Fruit fly (Drosophila melanogaster) whole organism, embryonic: Measurements from ENCODE around the gene Snx21.

Experiments used
- Adf1 ChIP-seq: fragments of 200-800 bp; sonication (Bioruptor generic); IDR thresholded peaks from 2 replicates; pipeline ENCODE4 v1.3.6; 2022; ENCODE audit warnings: missing biosample characterization, missing genetic modification characterization
- Aef1 ChIP-seq: fragments of 200-800 bp; sonication (Bioruptor generic); IDR thresholded peaks from 3 replicates; pipeline ENCODE4 v1.3.6; 2022; ENCODE audit warnings: missing biosample characterization, missing genetic modification characterization
- Atf6 ChIP-seq: fragments of 200-800 bp; sonication (Bioruptor generic); IDR thresholded peaks from 2 replicates; pipeline ENCODE4 v1.3.6; 2022; ENCODE audit warnings: missing biosample characterization, missing genetic modification characterization
- Blimp-1 ChIP-seq: fragments of 200-800 bp; sonication (Bioruptor generic); optimal IDR thresholded peaks from 3 replicates; lab custom pipeline; 2018; ENCODE audit warnings: missing biosample characterization, missing genetic modification characterization, mild to moderate bottlenecking, moderate library complexity, missing genetic modification reagents
- CG10979 ChIP-seq: fragments of 200-800 bp; sonication (Bioruptor generic); optimal IDR thresholded peaks from 2 replicates; lab custom pipeline; 2018; ENCODE audit warnings: missing biosample characterization, mild to moderate bottlenecking, missing genetic modification characterization, moderate library complexity
- CG11504 ChIP-seq: fragments of 200-800 bp; sonication (Bioruptor generic); optimal IDR thresholded peaks from 3 replicates; lab custom pipeline; 2019; ENCODE audit warnings: missing biosample characterization, mild to moderate bottlenecking, missing genetic modification characterization, moderate library complexity
- CG13287 ChIP-seq: fragments of 200-800 bp; sonication (Bioruptor generic); IDR thresholded peaks from 2 replicates; pipeline ENCODE4 v1.3.6; 2022; ENCODE audit warnings: missing biosample characterization, missing genetic modification characterization; ENCODE audit not compliant: partially characterized antibody
- CG17359 ChIP-seq: fragments of 200-800 bp; sonication (Bioruptor generic); optimal IDR thresholded peaks from 3 replicates; lab custom pipeline; 2018; ENCODE audit warnings: missing biosample characterization, mild to moderate bottlenecking, missing genetic modification characterization, moderate library complexity
- CG17361 ChIP-seq: fragments of 200-800 bp; sonication (Bioruptor generic); IDR thresholded peaks from 3 replicates; pipeline ENCODE4 v1.3.6; 2022; ENCODE audit warnings: missing biosample characterization, missing genetic modification characterization
- CG2116 ChIP-seq: fragments of 200-800 bp; sonication (Bioruptor generic); optimal IDR thresholded peaks from 3 replicates; lab custom pipeline; 2018; ENCODE audit warnings: missing biosample characterization, mild to moderate bottlenecking, missing genetic modification characterization
- CG2889 ChIP-seq: fragments of 200-800 bp; sonication (Bioruptor generic); IDR thresholded peaks from 3 replicates; pipeline ENCODE4 v1.3.6; 2022; ENCODE audit warnings: missing biosample characterization, missing genetic modification characterization
- CG4328 ChIP-seq: fragments of 200-800 bp; sonication (Bioruptor generic); optimal IDR thresholded peaks from 3 replicates; lab custom pipeline; 2017; ENCODE audit warnings: missing biosample characterization, missing genetic modification reagents, missing genetic modification characterization
- CG4854 ChIP-seq: fragments of 200-800 bp; sonication (Bioruptor generic); optimal IDR thresholded peaks from 2 replicates; lab custom pipeline; 2016; ENCODE audit warnings: missing biosample characterization, missing genetic modification characterization, inconsistent platforms
- CG7372 ChIP-seq: fragments of 200-800 bp; sonication (Bioruptor generic); IDR thresholded peaks from 2 replicates; pipeline ENCODE4 v1.3.6; 2022; ENCODE audit warnings: missing biosample characterization, missing genetic modification characterization
- CG7839 ChIP-seq: fragments of 200-800 bp; sonication (Bioruptor generic); optimal IDR thresholded peaks from 3 replicates; lab custom pipeline; 2018; ENCODE audit warnings: missing biosample characterization, mild to moderate bottlenecking, missing genetic modification characterization, moderate library complexity
- CG7987 ChIP-seq: fragments of 200-800 bp; sonication (Bioruptor generic); optimal IDR thresholded peaks from 2 replicates; lab custom pipeline; 2018; ENCODE audit warnings: missing biosample characterization, mild to moderate bottlenecking, missing genetic modification characterization, moderate library complexity
- CG9797 ChIP-seq: fragments of 200-800 bp; sonication (Bioruptor generic); optimal IDR thresholded peaks from 3 replicates; lab custom pipeline; 2018; ENCODE audit warnings: missing biosample characterization, mild to moderate bottlenecking, missing genetic modification characterization
- CG9817 ChIP-seq: fragments of 200-800 bp; sonication (Bioruptor generic); optimal IDR thresholded peaks from 2 replicates; lab custom pipeline; 2018; ENCODE audit warnings: missing biosample characterization, mild to moderate bottlenecking, missing genetic modification characterization, moderate library complexity
- CHES-1-like ChIP-seq: fragments of 200-800 bp; sonication (Bioruptor generic); optimal IDR thresholded peaks from 2 replicates; lab custom pipeline; 2016; ENCODE audit warnings: missing biosample characterization, missing genetic modification characterization
- Drgx ChIP-seq: fragments of 200-800 bp; sonication (Bioruptor generic); IDR thresholded peaks from 2 replicates; pipeline ENCODE4 v1.3.6; 2022; ENCODE audit warnings: missing biosample characterization, missing genetic modification characterization
- Eip74EF ChIP-seq, 2 experiments: fragments of 200-800 bp in 1 of 2; fragments of >200 bp in 1 of 2; sonication (Bioruptor generic) in 1 of 2; optimal IDR thresholded peaks; 2 replicates each; lab custom pipeline; 2017 to 2019; ENCODE audit warnings: missing biosample characterization in 2 of 2, missing genetic modification characterization in 2 of 2, mild to moderate bottlenecking in 1 of 2, moderate library complexity in 1 of 2
- Gug ChIP-seq: fragments of 200-800 bp; sonication (Bioruptor generic); IDR thresholded peaks from 4 replicates; pipeline ENCODE4 v1.3.6; 2022; ENCODE audit warnings: missing biosample characterization, missing genetic modification characterization
- HmgD ChIP-seq: fragments of 200-800 bp; sonication (Bioruptor generic); optimal IDR thresholded peaks from 3 replicates; lab custom pipeline; 2016; ENCODE audit warnings: missing biosample characterization, missing genetic modification characterization
- Hsf ChIP-seq: fragments of 200-800 bp; sonication (Bioruptor generic); optimal IDR thresholded peaks from 3 replicates; lab custom pipeline; 2016; ENCODE audit warnings: missing biosample characterization, missing genetic modification characterization
- Myb ChIP-seq: fragments of 200-800 bp; sonication (Bioruptor generic); optimal IDR thresholded peaks from 2 replicates; lab custom pipeline; 2016; ENCODE audit warnings: missing biosample characterization, missing genetic modification characterization
- NK7.1 ChIP-seq: fragments of 200-800 bp; sonication (Bioruptor generic); optimal IDR thresholded peaks from 3 replicates; lab custom pipeline; 2016; ENCODE audit warnings: missing biosample characterization, missing genetic modification characterization
- Pdp1 ChIP-seq, 2 experiments: fragments of 200-800 bp; sonication (Bioruptor generic); optimal IDR thresholded peaks; 3 replicates each; lab custom pipeline; 2016; ENCODE audit warnings: missing biosample characterization in 2 of 2, missing genetic modification characterization in 2 of 2, mild to moderate bottlenecking in 1 of 2, moderate library complexity in 1 of 2
- cato ChIP-seq: fragments of 200-800 bp; sonication (Bioruptor generic); optimal IDR thresholded peaks from 2 replicates; lab custom pipeline; 2016; ENCODE audit warnings: missing biosample characterization, missing genetic modification characterization, borderline replicate concordance
- corto ChIP-seq: fragments of 200-800 bp; sonication (Bioruptor generic); optimal IDR thresholded peaks from 2 replicates; lab custom pipeline; 2016; ENCODE audit warnings: missing biosample characterization, mild to moderate bottlenecking, missing genetic modification characterization, moderate library complexity
- dysf ChIP-seq: fragments of 200-800 bp; sonication (Bioruptor generic); IDR thresholded peaks from 3 replicates; pipeline ENCODE4 v1.3.6; 2022; ENCODE audit warnings: missing biosample characterization, missing genetic modification characterization
- en ChIP-seq: fragments of 200-800 bp; sonication (Bioruptor generic); optimal IDR thresholded peaks from 2 replicates; lab custom pipeline; 2016; ENCODE audit warnings: missing biosample characterization, missing genetic modification characterization
- eyg ChIP-seq: fragments of 200-800 bp; sonication (Bioruptor generic); optimal IDR thresholded peaks from 3 replicates; lab custom pipeline; 2016; ENCODE audit warnings: missing biosample characterization, missing genetic modification characterization
- gfzf ChIP-seq: fragments of 200-800 bp; sonication (Bioruptor generic); optimal IDR thresholded peaks from 2 replicates; lab custom pipeline; 2016; ENCODE audit warnings: missing biosample characterization, mild to moderate bottlenecking, missing genetic modification characterization, moderate library complexity
- grau ChIP-seq: fragments of 200-800 bp; optimal IDR thresholded peaks from 3 replicates; lab custom pipeline; 2019; ENCODE audit warnings: missing biosample characterization, mild to moderate bottlenecking, missing genetic modification characterization, moderate library complexity
- grn ChIP-seq: fragments of 200-800 bp; sonication (Bioruptor generic); optimal IDR thresholded peaks from 3 replicates; lab custom pipeline; 2017; ENCODE audit warnings: missing biosample characterization, missing genetic modification characterization
- hbn ChIP-seq: fragments of 200-800 bp; sonication (Bioruptor generic); IDR thresholded peaks from 2 replicates; pipeline ENCODE4 v1.3.6; 2022; ENCODE audit warnings: missing biosample characterization, missing genetic modification characterization; ENCODE audit not compliant: partially characterized antibody
- her ChIP-seq: fragments of 200-800 bp; sonication (Bioruptor generic); optimal IDR thresholded peaks from 2 replicates; lab custom pipeline; 2016; ENCODE audit warnings: missing biosample characterization, missing genetic modification characterization
- hth ChIP-seq: fragments of >200 bp; optimal IDR thresholded peaks from 2 replicates; lab custom pipeline; 2017; ENCODE audit warnings: inconsistent platforms
- klu ChIP-seq: fragments of 200-800 bp; sonication (Bioruptor generic); IDR thresholded peaks from 2 replicates; pipeline ENCODE4 v1.3.6; 2022; ENCODE audit warnings: missing biosample characterization, missing genetic modification characterization
- mam ChIP-seq: fragments of 200-800 bp; sonication (Bioruptor generic); optimal IDR thresholded peaks from 3 replicates; lab custom pipeline; 2016; ENCODE audit warnings: missing biosample characterization, missing genetic modification characterization
- mld ChIP-seq: fragments of 200-800 bp; sonication (Bioruptor generic); IDR thresholded peaks from 3 replicates; pipeline ENCODE4 v1.3.6; 2022; ENCODE audit warnings: missing biosample characterization, missing genetic modification characterization; ENCODE audit not compliant: partially characterized antibody
- otp ChIP-seq: fragments of 200-800 bp; sonication (Bioruptor generic); IDR thresholded peaks from 3 replicates; pipeline ENCODE4, ENCODE4 v1.3.6; 2022; ENCODE audit warnings: missing biosample characterization, missing genetic modification characterization
- psq ChIP-seq: fragments of 200-800 bp; sonication (Bioruptor generic); optimal IDR thresholded peaks from 2 replicates; lab custom pipeline; 2017; ENCODE audit warnings: missing biosample characterization, missing genetic modification characterization
- repo ChIP-seq: fragments of 200-800 bp; sonication (Bioruptor generic); optimal IDR thresholded peaks from 2 replicates; lab custom pipeline; 2016; ENCODE audit warnings: missing biosample characterization, missing genetic modification characterization
- sd ChIP-seq: fragments of 200-800 bp; sonication (Bioruptor generic); optimal IDR thresholded peaks from 3 replicates; lab custom pipeline; 2018; ENCODE audit warnings: missing biosample characterization, mild to moderate bottlenecking, missing genetic modification characterization, moderate library complexity
- slp2 ChIP-seq: fragments of 200-800 bp; sonication (Bioruptor generic); optimal IDR thresholded peaks from 2 replicates; lab custom pipeline; 2016; ENCODE audit warnings: missing biosample characterization, missing genetic modification characterization
- sob ChIP-seq: fragments of 200-800 bp; sonication (Bioruptor generic); IDR thresholded peaks from 2 replicates; pipeline ENCODE4 v1.3.6; 2022; ENCODE audit warnings: missing biosample characterization, missing genetic modification characterization
- stwl ChIP-seq: fragments of 200-800 bp; sonication (Bioruptor generic); optimal IDR thresholded peaks from 3 replicates; lab custom pipeline; 2018; ENCODE audit warnings: missing biosample characterization, mild to moderate bottlenecking, missing genetic modification characterization, moderate library complexity
- wor ChIP-seq: fragments of 200-800 bp; sonication (Bioruptor generic); IDR thresholded peaks from 2 replicates; pipeline ENCODE4 v1.3.6; 2022; ENCODE audit warnings: missing biosample characterization, missing genetic modification characterization

The Snx21 gene

DNA sequence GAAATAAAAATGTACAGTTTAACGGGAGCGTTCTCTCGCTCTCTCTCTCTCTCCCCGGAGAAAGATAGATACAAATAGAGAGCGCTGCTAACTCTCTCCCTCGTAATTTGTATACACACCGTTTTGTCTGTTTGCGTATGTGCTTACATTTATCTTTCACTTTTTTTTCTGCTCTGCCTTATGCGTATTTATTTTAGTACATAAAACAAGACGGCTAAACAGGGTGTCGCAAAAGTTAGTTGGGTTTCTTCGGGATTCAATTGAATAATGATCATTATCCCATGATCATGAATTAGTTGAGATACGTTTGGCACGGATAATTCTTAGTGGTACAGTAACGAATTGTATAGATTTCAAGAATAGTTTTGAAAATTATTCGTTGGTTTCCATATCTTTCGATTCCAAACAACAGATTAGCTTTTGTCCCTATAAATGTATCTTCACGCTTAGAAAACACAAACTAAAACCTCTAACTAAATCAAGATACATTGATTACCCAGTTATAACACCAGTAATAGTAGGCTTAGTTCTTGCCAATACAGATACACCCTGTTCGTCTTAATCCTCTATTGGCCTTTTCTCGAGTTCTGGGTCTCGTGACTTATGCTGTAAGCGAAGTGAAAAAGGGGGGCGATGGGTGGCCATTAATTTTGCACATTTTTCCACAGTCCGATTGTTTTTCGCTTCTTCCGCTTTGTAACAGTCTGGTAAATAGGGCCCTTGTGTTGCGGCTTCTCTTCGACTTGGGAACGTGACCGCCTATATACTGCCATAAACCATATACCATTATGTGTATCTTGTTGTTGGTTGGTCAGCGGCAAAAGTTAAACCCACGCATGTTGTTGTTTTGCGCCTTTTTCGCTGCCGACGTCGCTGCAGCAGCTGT is 10.8 kb downstream of the Snx21 start (continued):
- TF ChIP-seq otp (GFP tag; lab: Robert Waterston, UW), result no peak
- no peak for TF ChIP-seq stwl (tag; lab: Kevin White, UChicago)
- TF ChIP-seq CG2889 (GFP tag; lab: Robert Waterston, UW), result no peak
- TF ChIP-seq wor (GFP tag; lab: Robert Waterston, UW), result no peak
- no peak for TF ChIP-seq hth (lab: Kevin White, UChicago)
- TF ChIP-seq her, result peak; percentile 74
- no peak for TF ChIP-seq Adf1
- peak; percentile 86 for TF ChIP-seq grau (tag; lab: Kevin White, UChicago)
- no peak for TF ChIP-seq corto (GFP tag; lab: Kevin White, UChicago)
- no peak for TF ChIP-seq Atf6 (GFP tag; lab: Robert Waterston, UW)
- no peak for TF ChIP-seq CG7372 (GFP tag; lab: Robert Waterston, UW)
- TF ChIP-seq cato (GFP tag; lab: Kevin White, UChicago), result peak; percentile 75
- peak; percentile 72 for TF ChIP-seq CG10979 (tag; lab: Kevin White, UChicago)
- peak; percentile 88 for TF ChIP-seq CG17359 (tag; lab: Kevin White, UChicago)
- peak; percentile 50 for TF ChIP-seq grn (GFP tag; lab: Kevin White, UChicago)
- TF ChIP-seq CHES-1-like, result peak; percentile 89
- TF ChIP-seq slp2, result peak; percentile 70
- TF ChIP-seq Drgx, result no peak
- TF ChIP-seq Hsf (GFP tag; lab: Kevin White, UChicago), result peak; percentile 72
- peak; percentile 18 for TF ChIP-seq HmgD (GFP tag; lab: Kevin White, UChicago)
- TF ChIP-seq CG4854, result peak; percentile 50
- peak; percentile 83 for TF ChIP-seq CG7839 (tag; lab: Kevin White, UChicago)
- TF ChIP-seq CG17361 (GFP tag; lab: Robert Waterston, UW), result no peak
- TF ChIP-seq CG4328 (GFP tag; lab: Kevin White, UChicago), result peak; percentile 85
- peak; percentile 80 for TF ChIP-seq en (GFP tag; lab: Kevin White, UChicago)
- TF ChIP-seq psq (GFP tag; lab: Kevin White, UChicago), result peak; percentile 51
- no peak for TF ChIP-seq hbn (GFP tag; lab: Robert Waterston, UW)
- TF ChIP-seq sob, result no peak
- TF ChIP-seq CG9797 (GFP tag; lab: Kevin White, UChicago), result no peak
- no peak for TF ChIP-seq CG13287
- peak; percentile 31 for TF ChIP-seq eyg
- TF ChIP-seq mam (GFP tag; lab: Kevin White, UChicago), result peak; percentile 79
- TF ChIP-seq dysf (GFP tag; lab: Robert Waterston, UW), result no peak
- peak; percentile 85 for TF ChIP-seq CG11504 (tag; lab: Kevin White, UChicago)
- peak; percentile 75 for TF ChIP-seq CG7987 (GFP tag; lab: Kevin White, UChicago)
- peak; percentile 79 for TF ChIP-seq CG9817
- 0 out of 4 replicates have a peak, but pooled peaks have one; percentile 1 for TF ChIP-seq Gug (GFP tag; lab: Robert Waterston, UW)
- no peak for TF ChIP-seq Aef1 (GFP tag; lab: Robert Waterston, UW)
- no peak for TF ChIP-seq gfzf (GFP tag; lab: Kevin White, UChicago)
- peak; percentile 7 for TF ChIP-seq sd (tag; lab: Kevin White, UChicago)
- peak; percentile 25 for TF ChIP-seq CG2116
- TF ChIP-seq klu (GFP tag; lab: Robert Waterston, UW), result no peak
- TF ChIP-seq Blimp-1 (GFP tag; lab: Kevin White, UChicago), result peak; percentile 85
- TF ChIP-seq NK7.1 (GFP tag; lab: Kevin White, UChicago), result peak; percentile 84
- TF ChIP-seq Pdp1 (GFP tag; optimal IDR thresholded peaks at IDR 0.05; lab: Kevin White, UChicago), result peak; percentile 52 to 70
- TF ChIP-seq mld (GFP tag; lab: Robert Waterston, UW), result no peak
- peak; percentile 15 for TF ChIP-seq repo (GFP tag; lab: Kevin White, UChicago)
- TF ChIP-seq Eip74EF (GFP tag; optimal IDR thresholded peaks at IDR 0.05; lab: Kevin White, UChicago), result peak in 1 of 2 experiments; percentile 67
- peak; percentile 53 for TF ChIP-seq Myb (GFP tag; lab: Kevin White, UChicago)
